Fruit fly (Drosophila melanogaster): ENCODE results near the gene CG31103.

dm6 chr3R:25241507-25242070 is 22.5 kb downstream of the CG31103 start, which contains the start of gene CG11854:
- TF ChIP-seq CG8478 (optimal IDR thresholded peaks at IDR 0.05) (no peak), CTCF (optimal IDR thresholded peaks at IDR 0.05) (no peak)

Data from S2 (cell line).